Worm (Caenorhabditis elegans) whole organism, early embryonic: Measurements from ENCODE around the gene clec-229.

Experiments
- B0310.2 ChIP-seq: sonication (generic microtip); optimal IDR thresholded peaks from 2 replicates; lab custom pipeline; 2016; ENCODE audit warnings: mild to moderate bottlenecking, missing genetic modification characterization, missing compliant biosample characterization
- F13C5.2 ChIP-seq: sonication (generic microtip); optimal IDR thresholded peaks from 2 replicates; lab custom pipeline; 2017; ENCODE audit warnings: mild to moderate bottlenecking, missing genetic modification characterization, inconsistent platforms, missing compliant biosample characterization
- ama-1 ChIP-seq: fragments of 150-350 bp; optimal IDR thresholded peaks from 2 replicates; lab custom pipeline; 2014
- ceh-36 ChIP-seq: sonication (generic microtip); optimal IDR thresholded peaks from 2 replicates; lab custom pipeline; 2016; ENCODE audit warnings: missing genetic modification characterization, inconsistent platforms, missing compliant biosample characterization
- flt-1 ChIP-seq: fragments of 200-800 bp; sonication (Bioruptor generic); IDR thresholded peaks from 2 replicates; pipeline ENCODE4 v1.3.6; 2022; ENCODE audit warnings: missing genetic modification characterization, missing compliant biosample characterization
- hmg-4 ChIP-seq: fragments of 200-800 bp; sonication (Bioruptor generic); optimal IDR thresholded peaks from 2 replicates; lab custom pipeline; 2018; ENCODE audit warnings: mild to moderate bottlenecking, missing genetic modification characterization, missing compliant biosample characterization
- scrt-1 ChIP-seq: fragments of 200-800 bp; sonication (Bioruptor generic); IDR thresholded peaks from 2 replicates; pipeline ENCODE4 v1.3.6; 2022; ENCODE audit warnings: missing genetic modification characterization, missing compliant biosample characterization
- tbx-37 ChIP-seq: fragments of 200-800 bp; sonication (Bioruptor generic); conservative IDR thresholded peaks from 2 replicates; pipeline ENCODE4 v1.3.6; 2022; ENCODE audit warnings: missing genetic modification reagents, missing genetic modification characterization, missing compliant biosample characterization

- TF ChIP-seq scrt-1 (GFP tag; lab: Robert Waterston, UW) (no peak), flt-1 (GFP tag; lab: Robert Waterston, UW) (no peak), ama-1 (lab: Kevin White, UChicago) (no peak), F13C5.2 (no peak), tbx-37 (GFP tag; lab: Robert Waterston, UW) (no peak), B0310.2 (tag; lab: Kevin White, UChicago) (no peak), ceh-36 (tag; lab: Kevin White, UChicago) (no peak), hmg-4 (no peak)
Observed at ce11 chrV:15347292-15347691, 6.0 kb upstream of the clec-229 start, which contains the start of gene C29F3.3.
